Worm (Caenorhabditis elegans) whole organism, midembryonic: ENCODE results near the gene srx-82.

Experiments
- T22C8.4 ChIP-seq: fragments of 200-800 bp; sonication (Bioruptor generic); IDR thresholded peaks from 2 replicates; pipeline ENCODE4 v1.3.6; 2022; ENCODE audit warnings: missing genetic modification characterization, missing compliant biosample characterization
- flt-1 ChIP-seq: fragments of 200-800 bp; sonication (Bioruptor generic); IDR thresholded peaks from 2 replicates; pipeline ENCODE4 v1.3.6; 2022; ENCODE audit warnings: missing genetic modification characterization, missing compliant biosample characterization
- klf-2 ChIP-seq: fragments of 200-800 bp; sonication (Bioruptor generic); conservative IDR thresholded peaks from 2 replicates; pipeline ENCODE4 v1.3.6; 2022; ENCODE audit warnings: missing genetic modification reagents, missing genetic modification characterization, missing compliant biosample characterization
- med-1 ChIP-seq: sonication (generic microtip); optimal IDR thresholded peaks from 2 replicates; lab custom pipeline; 2017; ENCODE audit warnings: missing genetic modification characterization, mild to moderate bottlenecking, missing compliant biosample characterization, antibody characterized with exemption, missing genetic modification reagents; ENCODE audit not compliant: insufficient read depth
- ref-1 ChIP-seq: fragments of 200-800 bp; sonication (Bioruptor generic); conservative IDR thresholded peaks from 2 replicates; pipeline ENCODE4 v1.3.6; 2022; ENCODE audit warnings: missing genetic modification reagents, missing genetic modification characterization, missing compliant biosample characterization
- tab-1 ChIP-seq: fragments of 200-800 bp; sonication (Bioruptor generic); IDR thresholded peaks from 2 replicates; pipeline ENCODE4 v1.3.6; 2022; ENCODE audit warnings: missing genetic modification characterization, missing compliant biosample characterization
- ztf-23 ChIP-seq: fragments of 200-800 bp; sonication (Bioruptor generic); IDR thresholded peaks from 2 replicates; pipeline ENCODE4 v1.3.6; 2022; ENCODE audit warnings: missing genetic modification reagents, missing genetic modification characterization, missing compliant biosample characterization
- ztf-29 ChIP-seq: fragments of 200-800 bp; sonication (Bioruptor generic); IDR thresholded peaks from 2 replicates; pipeline ENCODE4 v1.3.6; 2022; ENCODE audit warnings: missing genetic modification reagents, missing genetic modification characterization, missing compliant biosample characterization

ce11 chrV:11605227-11605626 lies 15.7 kb downstream of the srx-82 start:
- TF ChIP-seq ztf-29 (GFP tag; lab: Robert Waterston, UW) (no peak), ref-1 (GFP tag; lab: Robert Waterston, UW) (no peak), klf-2 (GFP tag; lab: Robert Waterston, UW) (no peak), ztf-23 (GFP tag; lab: Robert Waterston, UW) (no peak), T22C8.4 (no peak), tab-1 (GFP tag; lab: Robert Waterston, UW) (no peak), med-1 (GFP tag; lab: Kevin White, UChicago) (no peak), flt-1 (no peak)
